Fruit fly (Drosophila melanogaster) whole organism, pupa: ENCODE results near the gene Eip63E.

Experiments used
- CG12605 ChIP-seq: fragments of 200-800 bp; sonication (Bioruptor generic); IDR thresholded peaks from 2 replicates; pipeline ENCODE4 v1.3.6; 2022; ENCODE audit warnings: missing biosample characterization, missing genetic modification characterization
- CG13204 ChIP-seq: fragments of 200-800 bp; sonication (Bioruptor generic); optimal IDR thresholded peaks from 2 replicates; lab custom pipeline; 2018; ENCODE audit warnings: missing biosample characterization, mild to moderate bottlenecking, missing genetic modification characterization, moderate library complexity
- CG14655 ChIP-seq: fragments of 200-800 bp; sonication (Bioruptor generic); optimal IDR thresholded peaks from 3 replicates; lab custom pipeline; 2017; ENCODE audit warnings: mild to moderate bottlenecking, missing biosample characterization, missing genetic modification reagents, missing genetic modification characterization
- CG17806 ChIP-seq: fragments of 200-800 bp; sonication (Bioruptor generic); optimal IDR thresholded peaks from 2 replicates; lab custom pipeline; 2018; ENCODE audit warnings: missing biosample characterization, mild to moderate bottlenecking, missing genetic modification characterization, moderate library complexity
- CG32121 ChIP-seq: fragments of 200-800 bp; sonication (Bioruptor generic); IDR thresholded peaks from 2 replicates; pipeline ENCODE4 v1.3.6; 2022; ENCODE audit warnings: missing biosample characterization, missing genetic modification characterization
- EcR ChIP-seq: fragments of 200-800 bp; sonication (Bioruptor generic); optimal IDR thresholded peaks from 3 replicates; lab custom pipeline; 2019; ENCODE audit warnings: missing biosample characterization, missing genetic modification characterization, mild to moderate bottlenecking, moderate library complexity, missing genetic modification reagents
- Pif1A ChIP-seq: fragments of 200-800 bp; sonication (Bioruptor generic); optimal IDR thresholded peaks from 3 replicates; lab custom pipeline; 2016; ENCODE audit warnings: missing biosample characterization, missing genetic modification characterization
- gl ChIP-seq: fragments of 200-800 bp; sonication (Bioruptor generic); optimal IDR thresholded peaks from 2 replicates; lab custom pipeline; 2018; ENCODE audit warnings: missing biosample characterization, mild to moderate bottlenecking, missing genetic modification characterization

DNA sequence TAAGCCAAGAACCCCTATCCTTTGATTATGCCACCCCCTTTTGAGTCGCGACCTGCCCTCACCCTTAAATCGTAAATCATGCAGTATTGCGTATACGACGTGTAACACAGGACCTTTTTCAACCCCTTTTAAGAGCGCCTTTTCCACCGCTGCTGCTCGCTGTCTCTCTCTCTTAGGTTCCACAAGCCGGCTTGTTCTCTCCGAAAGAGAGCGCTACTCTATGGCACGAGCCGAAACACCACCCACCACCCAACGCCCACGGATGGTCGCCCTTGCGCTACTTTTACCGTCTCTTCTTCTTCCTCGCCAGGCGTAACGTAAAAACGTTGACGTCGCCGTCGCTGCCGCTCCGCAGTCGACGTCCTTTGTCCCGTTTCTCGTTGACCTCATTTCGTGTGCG, 29.4 kb downstream of the Eip63E start:
- no peak for TF ChIP-seq CG32121 (GFP tag; lab: Robert Waterston, UW)
- TF ChIP-seq CG14655 (GFP tag; lab: Kevin White, UChicago) = no peak
- TF ChIP-seq CG13204 (GFP tag; lab: Kevin White, UChicago) = peak; percentile 11
- no peak for TF ChIP-seq EcR
- no peak for TF ChIP-seq CG17806
- 0 out of 2 replicates have a peak, but pooled peaks have one; percentile 28 for TF ChIP-seq CG12605 (GFP tag; lab: Robert Waterston, UW)
- no peak for TF ChIP-seq Pif1A
- TF ChIP-seq gl (tag; lab: Kevin White, UChicago) = no peak
